Fruit fly (Drosophila melanogaster) whole organism, pupa: Measurements from ENCODE around the gene CG32267.
A peak's percentile ranks its signal among the peaks of the same experiment; 100 is the strongest.

Experiments
- CG10348 ChIP-seq: fragments of 200-800 bp; sonication (Bioruptor generic); IDR thresholded peaks from 2 replicates; pipeline ENCODE4 v1.3.6; 2022; ENCODE audit warnings: missing biosample characterization, missing genetic modification characterization
- CG12605 ChIP-seq: fragments of 200-800 bp; sonication (Bioruptor generic); IDR thresholded peaks from 2 replicates; pipeline ENCODE4 v1.3.6; 2022; ENCODE audit warnings: missing biosample characterization, missing genetic modification characterization
- CG13204 ChIP-seq: fragments of 200-800 bp; sonication (Bioruptor generic); optimal IDR thresholded peaks from 2 replicates; lab custom pipeline; 2018; ENCODE audit warnings: missing biosample characterization, mild to moderate bottlenecking, missing genetic modification characterization, moderate library complexity
- CG14655 ChIP-seq: fragments of 200-800 bp; sonication (Bioruptor generic); optimal IDR thresholded peaks from 3 replicates; lab custom pipeline; 2017; ENCODE audit warnings: mild to moderate bottlenecking, missing biosample characterization, missing genetic modification reagents, missing genetic modification characterization
- CG15710 ChIP-seq: fragments of 200-800 bp; sonication (Bioruptor generic); optimal IDR thresholded peaks from 2 replicates; lab custom pipeline; 2018; ENCODE audit warnings: missing biosample characterization, mild to moderate bottlenecking, missing genetic modification characterization, moderate library complexity
- CG17806 ChIP-seq: fragments of 200-800 bp; sonication (Bioruptor generic); optimal IDR thresholded peaks from 2 replicates; lab custom pipeline; 2018; ENCODE audit warnings: missing biosample characterization, mild to moderate bottlenecking, missing genetic modification characterization, moderate library complexity
- CG32121 ChIP-seq: fragments of 200-800 bp; sonication (Bioruptor generic); IDR thresholded peaks from 2 replicates; pipeline ENCODE4 v1.3.6; 2022; ENCODE audit warnings: missing biosample characterization, missing genetic modification characterization
- CG34367 ChIP-seq: fragments of 200-800 bp; sonication (Bioruptor generic); optimal IDR thresholded peaks from 2 replicates; lab custom pipeline; 2018; ENCODE audit warnings: missing biosample characterization, mild to moderate bottlenecking, missing genetic modification characterization
- CG4496 ChIP-seq: fragments of 200-800 bp; sonication (Bioruptor generic); IDR thresholded peaks from 3 replicates; pipeline ENCODE4 v1.3.6; 2022; ENCODE audit warnings: missing biosample characterization, missing genetic modification characterization
- CG8159 ChIP-seq: fragments of 200-800 bp; sonication (Bioruptor generic); optimal IDR thresholded peaks from 3 replicates; lab custom pipeline; 2018; ENCODE audit warnings: missing biosample characterization, mild to moderate bottlenecking, missing genetic modification characterization, moderate library complexity
- CG8301 ChIP-seq: fragments of 200-800 bp; sonication (Bioruptor generic); optimal IDR thresholded peaks from 2 replicates; lab custom pipeline; 2018; ENCODE audit warnings: missing biosample characterization, mild to moderate bottlenecking, missing genetic modification characterization
- CG9948 ChIP-seq: fragments of 200-800 bp; sonication (Bioruptor generic); optimal IDR thresholded peaks from 2 replicates; lab custom pipeline; 2018; ENCODE audit warnings: missing biosample characterization, mild to moderate bottlenecking, missing genetic modification characterization, moderate library complexity
- D1 ChIP-seq: fragments of 200-800 bp; sonication (Bioruptor generic); optimal IDR thresholded peaks from 2 replicates; lab custom pipeline; 2018; ENCODE audit warnings: missing biosample characterization, mild to moderate bottlenecking, missing genetic modification characterization, moderate library complexity
- EcR ChIP-seq: fragments of 200-800 bp; sonication (Bioruptor generic); optimal IDR thresholded peaks from 3 replicates; lab custom pipeline; 2019; ENCODE audit warnings: missing biosample characterization, missing genetic modification characterization, mild to moderate bottlenecking, moderate library complexity, missing genetic modification reagents
- Ets98B ChIP-seq: fragments of 200-800 bp; sonication (Bioruptor generic); IDR thresholded peaks from 2 replicates; pipeline ENCODE4 v1.3.6; 2022; ENCODE audit warnings: missing biosample characterization, missing genetic modification characterization
- Pif1A ChIP-seq: fragments of 200-800 bp; sonication (Bioruptor generic); optimal IDR thresholded peaks from 3 replicates; lab custom pipeline; 2016; ENCODE audit warnings: missing biosample characterization, missing genetic modification characterization
- Pif1B ChIP-seq: fragments of 200-800 bp; sonication (Bioruptor generic); optimal IDR thresholded peaks from 3 replicates; lab custom pipeline; 2016; ENCODE audit warnings: missing biosample characterization, missing genetic modification characterization
- Snoo ChIP-seq: fragments of 200-800 bp; sonication (Bioruptor generic); optimal IDR thresholded peaks from 3 replicates; lab custom pipeline; 2017; ENCODE audit warnings: missing biosample characterization, mild to moderate bottlenecking, missing genetic modification characterization, inconsistent platforms
- fd96Ca ChIP-seq: fragments of 200-800 bp; sonication (Bioruptor generic); IDR thresholded peaks from 3 replicates; pipeline ENCODE4 v1.3.6; 2022; ENCODE audit warnings: missing biosample characterization, missing genetic modification characterization
- gl ChIP-seq: fragments of 200-800 bp; sonication (Bioruptor generic); optimal IDR thresholded peaks from 2 replicates; lab custom pipeline; 2018; ENCODE audit warnings: missing biosample characterization, mild to moderate bottlenecking, missing genetic modification characterization
- rn ChIP-seq: fragments of 200-800 bp; sonication (Bioruptor generic); IDR thresholded peaks from 2 replicates; pipeline ENCODE4 v1.3.6; 2022; ENCODE audit warnings: missing biosample characterization, missing genetic modification characterization

Gene CG32267

dm6 chr3L:3456922-3457321 is 15.0 kb downstream of the CG32267 start:
- TF ChIP-seq CG32121 (no peak), gl (tag; lab: Kevin White, UChicago) (no peak), EcR (no peak), CG17806 (no peak)
- TF ChIP-seq, all 21 proteins: peak for 0

dm6 chr3L:3456009-3456566 is 15.8 kb downstream of the CG32267 start:
- TF ChIP-seq CG8301 (tag; lab: Kevin White, UChicago) (no peak), CG10348 (no peak), CG15710 (no peak), Pif1A (GFP tag; lab: Kevin White, UChicago) (no peak), Ets98B (no peak), rn (GFP tag; lab: Robert Waterston, UW) (no peak), CG17806 (no peak), EcR (no peak), CG4496 (GFP tag; lab: Robert Waterston, UW) (no peak), CG8159 (tag; lab: Kevin White, UChicago) (no peak), Pif1B (GFP tag; lab: Kevin White, UChicago) (no peak), gl (tag; lab: Kevin White, UChicago) (no peak), D1 (tag; lab: Kevin White, UChicago) (no peak), CG32121 (no peak), CG13204 (GFP tag; lab: Kevin White, UChicago) (no peak), CG9948 (no peak)

dm6 chr3L:3455555-3455939 is 16.4 kb downstream of the CG32267 start:
- TF ChIP-seq fd96Ca (GFP tag; lab: Robert Waterston, UW) (no peak), CG15710 (no peak), CG12605 (GFP tag; lab: Robert Waterston, UW) (no peak), Snoo (no peak)

- no peak for TF ChIP-seq CG34367
- no peak for TF ChIP-seq Snoo
- no peak for TF ChIP-seq D1 (tag; lab: Kevin White, UChicago)
- no peak for TF ChIP-seq CG10348
These were observed 16.9 kb downstream of the CG32267 start for dm6 chr3L:3454921-3455554.

dm6 chr3L:3454430-3454829 is 17.5 kb downstream of the CG32267 start:
- TF ChIP-seq CG32121: no peak
- no peak for TF ChIP-seq CG8159 (tag; lab: Kevin White, UChicago)
- TF ChIP-seq D1 (tag; lab: Kevin White, UChicago): no peak
- no peak for TF ChIP-seq CG34367

dm6 chr3L:3452684-3453083 is 19.2 kb downstream of the CG32267 start:
- 0 out of 3 replicates have a peak, but pooled peaks have one; percentile 4 for TF ChIP-seq CG4496 (GFP tag; lab: Robert Waterston, UW)
- TF ChIP-seq Snoo: no peak

- no peak for TF ChIP-seq CG8301 (tag; lab: Kevin White, UChicago)
- no peak for TF ChIP-seq CG8159 (tag; lab: Kevin White, UChicago)
- no peak for TF ChIP-seq CG10348
- no peak for TF ChIP-seq CG17806
- TF ChIP-seq Snoo: no peak
- no peak for TF ChIP-seq CG12605 (GFP tag; lab: Robert Waterston, UW)
- TF ChIP-seq CG34367: no peak
These were observed 20.1 kb downstream of the CG32267 start for dm6 chr3L:3451774-3452173.

- no peak for TF ChIP-seq CG13204 (GFP tag; lab: Kevin White, UChicago)
- no peak for TF ChIP-seq CG10348
- TF ChIP-seq gl (tag; lab: Kevin White, UChicago): no peak
- no peak for TF ChIP-seq Ets98B
- peak; percentile 4 for TF ChIP-seq EcR
- TF ChIP-seq CG8159 (tag; lab: Kevin White, UChicago): peak; percentile 33
- no peak for TF ChIP-seq CG12605 (GFP tag; lab: Robert Waterston, UW)
- TF ChIP-seq CG4496 (GFP tag; lab: Robert Waterston, UW): no peak
- no peak for TF ChIP-seq CG32121
- TF ChIP-seq rn (GFP tag; lab: Robert Waterston, UW): no peak
- no peak for TF ChIP-seq CG9948
- peak; percentile 25 for TF ChIP-seq Pif1A (GFP tag; lab: Kevin White, UChicago)
- TF ChIP-seq CG34367: no peak
- TF ChIP-seq CG17806: peak; percentile 15
- no peak for TF ChIP-seq CG14655 (GFP tag; lab: Kevin White, UChicago)
- peak; percentile 45 for TF ChIP-seq Snoo
- TF ChIP-seq CG15710: peak; percentile 48
- TF ChIP-seq D1 (tag; lab: Kevin White, UChicago): no peak
- no peak for TF ChIP-seq Pif1B (GFP tag; lab: Kevin White, UChicago)
- no peak for TF ChIP-seq CG8301 (tag; lab: Kevin White, UChicago)
- no peak for TF ChIP-seq fd96Ca (GFP tag; lab: Robert Waterston, UW)
These were observed 21.5 kb downstream of the CG32267 start for dm6 chr3L:3450410-3450809.
